Worm (Caenorhabditis elegans): Measurements from ENCODE around the gene glt-7.

DNA sequence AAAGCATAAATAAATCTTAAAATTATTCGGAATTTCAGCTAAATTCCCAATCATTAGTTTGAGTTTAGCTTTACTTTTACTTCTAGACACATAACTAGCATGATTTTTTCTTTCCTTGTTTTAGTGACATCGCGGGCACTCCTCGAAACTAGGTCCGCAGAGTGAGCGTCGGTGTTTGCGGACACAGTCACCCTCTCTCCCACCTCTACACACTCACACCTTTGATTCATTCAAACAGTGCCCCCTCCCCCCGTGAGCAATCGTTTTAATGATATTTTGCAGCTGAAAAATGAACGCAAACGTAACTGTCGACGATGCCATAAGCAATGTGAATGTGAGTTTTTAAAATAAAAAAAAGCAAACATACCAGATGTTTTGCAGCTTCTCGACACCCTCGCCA lies 40.6 kb downstream of the glt-7 start, which contains the start of gene gex-2:
- TF ChIP-seq dao-5 (tag; optimal IDR thresholded peaks at IDR 0.05): no peak
- TF ChIP-seq W03F9.2 (tag; optimal IDR thresholded peaks at IDR 0.05): no peak
